Fruit fly (Drosophila melanogaster) whole organism, embryonic: ENCODE results near the gene RpS14a.

Experiments
- Bteb2 ChIP-seq: fragments of 200-800 bp; sonication (Bioruptor generic); optimal IDR thresholded peaks from 2 replicates; lab custom pipeline; 2016; ENCODE audit warnings: missing biosample characterization, missing genetic modification characterization
- CG10209 ChIP-seq: fragments of 200-800 bp; sonication (Bioruptor generic); optimal IDR thresholded peaks from 3 replicates; lab custom pipeline; 2017; ENCODE audit warnings: missing biosample characterization, mild to moderate bottlenecking, missing genetic modification characterization, missing genetic modification reagents
- CG10431 ChIP-seq: fragments of 200-800 bp; sonication (Bioruptor generic); optimal IDR thresholded peaks from 3 replicates; lab custom pipeline; 2018; ENCODE audit warnings: missing biosample characterization, mild to moderate bottlenecking, missing genetic modification characterization
- CG10543 ChIP-seq: fragments of 200-800 bp; sonication (Bioruptor generic); optimal IDR thresholded peaks from 3 replicates; lab custom pipeline; 2017; ENCODE audit warnings: missing biosample characterization, mild to moderate bottlenecking, missing genetic modification characterization, moderate library complexity
- CG11695 ChIP-seq: fragments of 200-800 bp; sonication (Bioruptor generic); IDR thresholded peaks from 3 replicates; pipeline ENCODE4 v1.3.6; 2022; ENCODE audit warnings: missing biosample characterization, missing genetic modification characterization
- CG12104 ChIP-seq: fragments of 200-800 bp; sonication (Bioruptor generic); optimal IDR thresholded peaks from 3 replicates; lab custom pipeline; 2016; ENCODE audit warnings: missing biosample characterization, missing genetic modification characterization
- CG12236 ChIP-seq: fragments of 200-800 bp; sonication (Bioruptor generic); optimal IDR thresholded peaks from 2 replicates; lab custom pipeline; 2016; ENCODE audit warnings: missing biosample characterization, missing genetic modification characterization
- CG12391 ChIP-seq: fragments of 200-800 bp; sonication (Bioruptor generic); optimal IDR thresholded peaks from 3 replicates; lab custom pipeline; 2018; ENCODE audit warnings: missing biosample characterization, mild to moderate bottlenecking, missing genetic modification characterization, moderate library complexity
- CG12942 ChIP-seq: fragments of 200-800 bp; sonication (Bioruptor generic); optimal IDR thresholded peaks from 3 replicates; lab custom pipeline; 2016; ENCODE audit warnings: missing biosample characterization, missing genetic modification characterization
- CG13296 ChIP-seq: fragments of 200-800 bp; sonication (Bioruptor generic); optimal IDR thresholded peaks from 3 replicates; lab custom pipeline; 2018; ENCODE audit warnings: missing biosample characterization, mild to moderate bottlenecking, missing genetic modification characterization
- CG13775 ChIP-seq: fragments of 200-800 bp; sonication (Bioruptor generic); optimal IDR thresholded peaks from 3 replicates; lab custom pipeline; 2017; ENCODE audit warnings: missing biosample characterization, mild to moderate bottlenecking, missing genetic modification characterization
- CG14441 ChIP-seq: fragments of 200-800 bp; sonication (Bioruptor generic); IDR thresholded peaks from 2 replicates; pipeline ENCODE4 v1.3.6; 2022; ENCODE audit warnings: missing biosample characterization, missing genetic modification characterization
- CG15696 ChIP-seq: fragments of 200-800 bp; sonication (Bioruptor generic); optimal IDR thresholded peaks from 2 replicates; lab custom pipeline; 2019; ENCODE audit warnings: missing biosample characterization, mild to moderate bottlenecking, missing genetic modification characterization, moderate library complexity
- CG17328 ChIP-seq: fragments of 200-800 bp; sonication (Bioruptor generic); IDR thresholded peaks from 2 replicates; pipeline ENCODE4 v1.3.6; 2022; ENCODE audit warnings: missing biosample characterization, missing genetic modification characterization
- CG2889 ChIP-seq: fragments of 200-800 bp; sonication (Bioruptor generic); IDR thresholded peaks from 3 replicates; pipeline ENCODE4 v1.3.6; 2022; ENCODE audit warnings: missing biosample characterization, missing genetic modification characterization
- CG31365 ChIP-seq: fragments of 200-800 bp; sonication (Bioruptor generic); optimal IDR thresholded peaks from 2 replicates; lab custom pipeline; 2018; ENCODE audit warnings: missing biosample characterization, mild to moderate bottlenecking, missing genetic modification characterization
- CG32767 ChIP-seq: fragments of 200-800 bp; sonication (Bioruptor generic); IDR thresholded peaks from 2 replicates; pipeline ENCODE4 v1.3.6; 2022; ENCODE audit warnings: missing biosample characterization, missing genetic modification characterization
- CG6175 ChIP-seq: fragments of 200-800 bp; sonication (Bioruptor generic); IDR thresholded peaks from 3 replicates; pipeline ENCODE4 v1.3.6; 2022; ENCODE audit warnings: missing biosample characterization, missing genetic modification characterization
- CG7745 ChIP-seq: fragments of 200-800 bp; sonication (Bioruptor generic); optimal IDR thresholded peaks from 2 replicates; lab custom pipeline; 2018; ENCODE audit warnings: missing biosample characterization, mild to moderate bottlenecking, missing genetic modification characterization, moderate library complexity
- CG7963 ChIP-seq: fragments of 200-800 bp; sonication (Bioruptor generic); IDR thresholded peaks from 3 replicates; pipeline ENCODE4 v1.3.6; 2022; ENCODE audit warnings: missing biosample characterization, missing genetic modification characterization; ENCODE audit not compliant: partially characterized antibody
- CG8089 ChIP-seq: fragments of 200-800 bp; sonication (Bioruptor generic); optimal IDR thresholded peaks from 3 replicates; lab custom pipeline; 2016; ENCODE audit warnings: missing biosample characterization, missing genetic modification characterization
- CG8281 ChIP-seq: fragments of 200-800 bp; sonication (Bioruptor generic); optimal IDR thresholded peaks from 2 replicates; lab custom pipeline; 2018; ENCODE audit warnings: missing biosample characterization, mild to moderate bottlenecking, missing genetic modification characterization, moderate library complexity
- CG9609 ChIP-seq: fragments of 200-800 bp; sonication (Bioruptor generic); optimal IDR thresholded peaks from 3 replicates; lab custom pipeline; 2016; ENCODE audit warnings: missing biosample characterization, missing genetic modification characterization
- E2f1 ChIP-seq: fragments of 200-800 bp; sonication (Bioruptor generic); IDR thresholded peaks from 2 replicates; pipeline ENCODE4 v1.3.6; 2022; ENCODE audit warnings: missing biosample characterization, missing genetic modification characterization
- Elba2 ChIP-seq: fragments of 200-800 bp; sonication (Bioruptor generic); optimal IDR thresholded peaks from 3 replicates; lab custom pipeline; 2016; ENCODE audit warnings: missing biosample characterization, missing genetic modification characterization
- Hmr ChIP-seq: fragments of 200-800 bp; sonication (Bioruptor generic); optimal IDR thresholded peaks from 3 replicates; lab custom pipeline; 2017; ENCODE audit warnings: mild to moderate bottlenecking, missing biosample characterization, missing genetic modification reagents, missing genetic modification characterization
- Jarid2 ChIP-seq: fragments of 200-800 bp; sonication (Bioruptor generic); optimal IDR thresholded peaks from 3 replicates; lab custom pipeline; 2017; ENCODE audit warnings: mild to moderate bottlenecking, missing biosample characterization, missing genetic modification reagents, missing genetic modification characterization
- Ptx1 ChIP-seq: fragments of 200-800 bp; sonication (Bioruptor generic); IDR thresholded peaks from 2 replicates; pipeline ENCODE4 v1.3.6; 2022; ENCODE audit warnings: missing biosample characterization, missing genetic modification characterization
- Sin3A ChIP-seq: fragments of >200 bp; optimal IDR thresholded peaks from 2 replicates; lab custom pipeline; 2018
- Sry-δ ChIP-seq: fragments of 200-800 bp; sonication (Bioruptor generic); optimal IDR thresholded peaks from 2 replicates; lab custom pipeline; 2016; ENCODE audit warnings: missing biosample characterization, missing genetic modification characterization
- ab ChIP-seq: fragments of 200-800 bp; sonication (Bioruptor generic); optimal IDR thresholded peaks from 2 replicates; lab custom pipeline; 2016; ENCODE audit warnings: missing biosample characterization, missing genetic modification characterization
- amos ChIP-seq: fragments of 200-800 bp; sonication (Bioruptor generic); IDR thresholded peaks from 2 replicates; pipeline ENCODE4 v1.3.6; 2022; ENCODE audit warnings: missing biosample characterization, missing genetic modification characterization; ENCODE audit not compliant: partially characterized antibody
- caup ChIP-seq: fragments of 200-800 bp; sonication (Bioruptor generic); optimal IDR thresholded peaks from 3 replicates; lab custom pipeline; 2017; ENCODE audit warnings: missing biosample characterization, mild to moderate bottlenecking, missing genetic modification characterization, moderate library complexity; ENCODE audit not compliant: severe bottlenecking
- chif ChIP-seq, 2 experiments: fragments of 200-800 bp; sonication (Bioruptor generic); optimal IDR thresholded peaks; 3 replicates each; lab custom pipeline; 2016; ENCODE audit warnings: missing biosample characterization in 2 of 2, missing genetic modification characterization in 2 of 2
- dati ChIP-seq: fragments of 200-800 bp; sonication (Bioruptor generic); IDR thresholded peaks from 2 replicates; pipeline ENCODE4 v1.3.6; 2022; ENCODE audit warnings: missing biosample characterization, missing genetic modification characterization
- fd64A ChIP-seq: fragments of 200-800 bp; sonication (Bioruptor generic); optimal IDR thresholded peaks from 3 replicates; lab custom pipeline; 2018; ENCODE audit warnings: missing biosample characterization, mild to moderate bottlenecking, missing genetic modification characterization
- gfzf ChIP-seq: fragments of 200-800 bp; sonication (Bioruptor generic); optimal IDR thresholded peaks from 2 replicates; lab custom pipeline; 2016; ENCODE audit warnings: missing biosample characterization, mild to moderate bottlenecking, missing genetic modification characterization, moderate library complexity
- hbn ChIP-seq: fragments of 200-800 bp; sonication (Bioruptor generic); IDR thresholded peaks from 2 replicates; pipeline ENCODE4 v1.3.6; 2022; ENCODE audit warnings: missing biosample characterization, missing genetic modification characterization; ENCODE audit not compliant: partially characterized antibody
- ind ChIP-seq: fragments of 200-800 bp; sonication (Bioruptor generic); optimal IDR thresholded peaks from 3 replicates; lab custom pipeline; 2016; ENCODE audit warnings: missing biosample characterization, missing genetic modification characterization
- insv ChIP-seq, 2 experiments: fragments of 200-800 bp; sonication (Bioruptor generic); optimal IDR thresholded peaks; 3 replicates each; lab custom pipeline; 2016 to 2018; ENCODE audit warnings: missing biosample characterization in 2 of 2, missing genetic modification characterization in 2 of 2
- mld ChIP-seq: fragments of 200-800 bp; sonication (Bioruptor generic); IDR thresholded peaks from 3 replicates; pipeline ENCODE4 v1.3.6; 2022; ENCODE audit warnings: missing biosample characterization, missing genetic modification characterization; ENCODE audit not compliant: partially characterized antibody
- nerfin-2 ChIP-seq: fragments of 200-800 bp; sonication (Bioruptor generic); IDR thresholded peaks from 2 replicates; pipeline ENCODE4 v1.3.6; 2022; ENCODE audit warnings: missing biosample characterization, missing genetic modification characterization; ENCODE audit not compliant: partially characterized antibody
- p53 ChIP-seq: fragments of 200-800 bp; sonication (Bioruptor generic); optimal IDR thresholded peaks from 2 replicates; lab custom pipeline; 2016; ENCODE audit warnings: missing biosample characterization, missing genetic modification characterization
- phol ChIP-seq: fragments of 200-800 bp; sonication (Bioruptor generic); optimal IDR thresholded peaks from 3 replicates; lab custom pipeline; 2018; ENCODE audit warnings: missing biosample characterization, mild to moderate bottlenecking, missing genetic modification characterization, moderate library complexity
- pros ChIP-seq: fragments of 200-800 bp; sonication (Bioruptor generic); optimal IDR thresholded peaks from 3 replicates; lab custom pipeline; 2019; ENCODE audit warnings: missing biosample characterization, mild to moderate bottlenecking, missing genetic modification characterization, moderate library complexity
- sens-2 ChIP-seq: fragments of 200-800 bp; sonication (Bioruptor generic); IDR thresholded peaks from 2 replicates; pipeline ENCODE4 v1.3.6; 2022; ENCODE audit warnings: missing biosample characterization, missing genetic modification characterization
- stwl ChIP-seq: fragments of 200-800 bp; sonication (Bioruptor generic); optimal IDR thresholded peaks from 3 replicates; lab custom pipeline; 2018; ENCODE audit warnings: missing biosample characterization, mild to moderate bottlenecking, missing genetic modification characterization, moderate library complexity
- trh ChIP-seq: fragments of 200-800 bp; sonication (Bioruptor generic); optimal IDR thresholded peaks from 2 replicates; lab custom pipeline; 2016; ENCODE audit warnings: missing biosample characterization, missing genetic modification characterization
- wdn ChIP-seq: fragments of 200-800 bp; sonication (Bioruptor generic); IDR thresholded peaks from 2 replicates; pipeline ENCODE4 v1.3.6; 2022; ENCODE audit warnings: missing biosample characterization, missing genetic modification characterization
- zfh1 ChIP-seq: fragments of 200-800 bp; sonication (Bioruptor generic); IDR thresholded peaks from 3 replicates; pipeline ENCODE4 v1.3.6; 2022; ENCODE audit warnings: missing biosample characterization, missing genetic modification characterization

Gene RpS14a

dm6 chrX:7972363-7972942 lies 38.9 kb downstream of the RpS14a start (continued):
- TF ChIP-seq CG32767 (GFP tag; lab: Robert Waterston, UW) (peak; percentile 77), CG15696 (peak; percentile 68), CG12391 (tag; lab: Kevin White, UChicago) (peak; percentile 90), zfh1 (GFP tag; lab: Robert Waterston, UW) (peak; percentile 94), fd64A (peak; percentile 83), Hmr (GFP tag; lab: Kevin White, UChicago) (peak; percentile 87), hbn (GFP tag; lab: Robert Waterston, UW) (no peak), dati (GFP tag; lab: Robert Waterston, UW) (peak; percentile 69; the same call in 1 of the 2 replicates), CG11695 (GFP tag; lab: Robert Waterston, UW) (peak; percentile 88), caup (GFP tag; lab: Kevin White, UChicago) (peak; percentile 87), amos (GFP tag; lab: Robert Waterston, UW) (no peak), nerfin-2 (no peak), Sin3A (lab: Kevin White, UChicago) (no peak), CG9609 (GFP tag; lab: Kevin White, UChicago) (peak; percentile 40), mld (GFP tag; lab: Robert Waterston, UW) (no peak), Bteb2 (GFP tag; lab: Kevin White, UChicago) (peak; percentile 60), trh (GFP tag; lab: Kevin White, UChicago) (peak; percentile 62), CG10431 (peak; percentile 46), CG8281 (tag; lab: Kevin White, UChicago) (peak; percentile 69), p53 (GFP tag; lab: Kevin White, UChicago) (no peak), Ptx1 (GFP tag; lab: Robert Waterston, UW) (peak; percentile 89), CG7745 (tag; lab: Kevin White, UChicago) (no peak), CG12942 (GFP tag; lab: Kevin White, UChicago) (peak; percentile 71), pros (GFP tag; lab: Kevin White, UChicago) (peak; percentile 60), CG2889 (GFP tag; lab: Robert Waterston, UW) (peak; percentile 74; the same call in 2 of the 3 replicates), Jarid2 (peak; percentile 65), Elba2 (GFP tag; lab: Kevin White, UChicago) (no peak), ab (GFP tag; lab: Kevin White, UChicago) (peak; percentile 42), CG13775 (GFP tag; lab: Kevin White, UChicago) (peak; percentile 77), CG6175 (0 out of 3 replicates have a peak, but pooled peaks have one; percentile 55), wdn (GFP tag; lab: Robert Waterston, UW) (peak; percentile 79), CG10209 (GFP tag; lab: Kevin White, UChicago) (peak; percentile 85), CG7963 (GFP tag; lab: Robert Waterston, UW) (no peak), sens-2 (GFP tag; lab: Robert Waterston, UW) (peak; percentile 79), ind (GFP tag; lab: Kevin White, UChicago) (peak; percentile 80), chif (GFP tag; optimal IDR thresholded peaks at IDR 0.05; lab: Kevin White, UChicago) (peak; percentile 73 to 74), phol (tag; lab: Kevin White, UChicago) (peak; percentile 88), CG12236 (peak; percentile 61), CG31365 (tag; lab: Kevin White, UChicago) (peak; percentile 58), CG10543 (peak; percentile 33), Sry-δ (GFP tag; lab: Kevin White, UChicago) (peak; percentile 18), CG12104 (GFP tag; lab: Kevin White, UChicago) (peak; percentile 81), E2f1 (peak; percentile 86), stwl (tag; lab: Kevin White, UChicago) (peak; percentile 21), CG14441 (GFP tag; lab: Robert Waterston, UW) (peak; percentile 85), CG8089 (GFP tag; lab: Kevin White, UChicago) (peak; percentile 56), insv (GFP tag; optimal IDR thresholded peaks at IDR 0.05; lab: Kevin White, UChicago) (peak in 1 of 2 experiments; percentile 6), gfzf (GFP tag; lab: Kevin White, UChicago) (no peak), CG17328 (peak; percentile 91), CG13296 (GFP tag; lab: Kevin White, UChicago) (peak; percentile 78)
